Worm (Caenorhabditis elegans) whole organism, L4 larva: ENCODE measurements around the gene R193.2.

Experiments
- F26F4.8 ChIP-seq: fragments of 200-800 bp; sonication (Bioruptor generic); conservative IDR thresholded peaks from 2 replicates; pipeline ENCODE4 v1.3.6; 2022; ENCODE audit warnings: missing genetic modification characterization, missing compliant biosample characterization
- F37D6.2 ChIP-seq: sonication (generic microtip); optimal IDR thresholded peaks from 2 replicates; lab custom pipeline; 2016; ENCODE audit warnings: mild to moderate bottlenecking, missing genetic modification characterization, missing compliant biosample characterization
- F44E2.7 ChIP-seq: fragments of 200-800 bp; sonication (Bioruptor generic); IDR thresholded peaks from 2 replicates; pipeline ENCODE4 v2.1.2; 2022; ENCODE audit warnings: missing genetic modification characterization, missing compliant biosample characterization
- F49E8.2 ChIP-seq: sonication (generic microtip); optimal IDR thresholded peaks from 2 replicates; lab custom pipeline; 2016; ENCODE audit warnings: missing compliant biosample characterization, mild to moderate bottlenecking, missing genetic modification characterization, borderline replicate concordance
- aha-1 ChIP-seq: fragments of 150-350 bp; peaks from one replicate; lab custom pipeline; 2014; ENCODE audit warnings: missing biosample characterization, missing genetic modification characterization
- ama-1 ChIP-seq: fragments of 150-350 bp; optimal IDR thresholded peaks from 2 replicates; lab custom pipeline; 2014; ENCODE audit warnings: inconsistent platforms, mixed read lengths
- attf-4 ChIP-seq: sonication (generic microtip); optimal IDR thresholded peaks from 3 replicates; lab custom pipeline; 2017; ENCODE audit warnings: missing biosample characterization, missing genetic modification characterization
- ceh-20 ChIP-seq: fragments of 200-800 bp; sonication (Bioruptor generic); IDR thresholded peaks from 2 replicates; pipeline ENCODE4 v1.3.6; 2022; ENCODE audit warnings: missing genetic modification reagents, missing genetic modification characterization, missing compliant biosample characterization
- ceh-28 ChIP-seq: fragments of 150-350 bp; optimal IDR thresholded peaks from 2 replicates; lab custom pipeline; 2014; ENCODE audit warnings: missing biosample characterization, missing genetic modification reagents, missing genetic modification characterization
- ceh-32 ChIP-seq: sonication (generic microtip); optimal IDR thresholded peaks from 2 replicates; lab custom pipeline; 2016; ENCODE audit warnings: mild to moderate bottlenecking, missing genetic modification characterization, missing compliant biosample characterization; ENCODE audit not compliant: poor library complexity
- ceh-44 ChIP-seq: fragments of 200-800 bp; sonication (Bioruptor generic); IDR thresholded peaks from 2 replicates; pipeline ENCODE4 v1.3.6; 2022; ENCODE audit warnings: missing genetic modification reagents, missing genetic modification characterization, missing compliant biosample characterization
- cey-2 ChIP-seq: sonication (generic microtip); optimal IDR thresholded peaks from 3 replicates; lab custom pipeline; 2017; ENCODE audit warnings: missing genetic modification characterization, mild to moderate bottlenecking, missing compliant biosample characterization, antibody characterized with exemption, borderline replicate concordance; ENCODE audit not compliant: insufficient read depth
- daf-19 ChIP-seq: fragments of 200-800 bp; sonication (Bioruptor generic); conservative IDR thresholded peaks from 2 replicates; pipeline ENCODE4 v1.3.6; 2022; ENCODE audit warnings: missing genetic modification characterization, missing compliant biosample characterization
- daf-8 ChIP-seq: fragments of 200-800 bp; sonication (Bioruptor generic); IDR thresholded peaks from 2 replicates; pipeline ENCODE4 v1.3.6; 2022; ENCODE audit warnings: missing genetic modification characterization, missing compliant biosample characterization
- dmd-6 ChIP-seq: fragments of 200-800 bp; sonication (Bioruptor generic); IDR thresholded peaks from 2 replicates; pipeline ENCODE4 v1.3.6; 2022; ENCODE audit warnings: missing genetic modification reagents, missing genetic modification characterization, missing compliant biosample characterization
- dmd-8 ChIP-seq: fragments of 200-800 bp; sonication (Bioruptor generic); IDR thresholded peaks from 2 replicates; pipeline ENCODE4 v1.3.6; 2022; ENCODE audit warnings: missing genetic modification characterization, missing compliant biosample characterization
- dmd-9 ChIP-seq: fragments of 200-800 bp; sonication (Bioruptor generic); IDR thresholded peaks from 2 replicates; pipeline ENCODE4 v1.3.6; 2022; ENCODE audit warnings: missing genetic modification reagents, missing genetic modification characterization, missing compliant biosample characterization
- dpl-1 ChIP-seq: fragments of 150-350 bp; optimal IDR thresholded peaks from 2 replicates; lab custom pipeline; 2014; ENCODE audit warnings: missing biosample characterization, missing genetic modification reagents, missing genetic modification characterization
- duxl-1 ChIP-seq: sonication (generic microtip); optimal IDR thresholded peaks from 2 replicates; lab custom pipeline; 2016; ENCODE audit warnings: mild to moderate bottlenecking, missing genetic modification characterization, moderate library complexity, missing compliant biosample characterization; ENCODE audit not compliant: poor library complexity
- egl-27 ChIP-seq: sonication (generic microtip); optimal IDR thresholded peaks from 3 replicates; lab custom pipeline; 2017; ENCODE audit warnings: missing biosample characterization, missing genetic modification reagents, missing genetic modification characterization
- egl-43 ChIP-seq: fragments of 200-800 bp; sonication (Bioruptor generic); IDR thresholded peaks from 2 replicates; pipeline ENCODE4 v1.3.6; 2022; ENCODE audit warnings: missing genetic modification reagents, missing genetic modification characterization, missing compliant biosample characterization
- gei-8 ChIP-seq: fragments of 200-800 bp; sonication (Bioruptor generic); optimal IDR thresholded peaks from 2 replicates; lab custom pipeline; 2018; ENCODE audit warnings: mild to moderate bottlenecking, missing genetic modification characterization, missing compliant biosample characterization
- lim-7 ChIP-seq: fragments of 200-800 bp; sonication (Bioruptor generic); IDR thresholded peaks from 2 replicates; pipeline ENCODE4 v1.3.6; 2022; ENCODE audit warnings: missing genetic modification characterization, missing compliant biosample characterization
- lsy-2 ChIP-seq, 2 experiments: fragments of 150-350 bp in 1 of 2; sonication (generic microtip) in 1 of 2; optimal IDR thresholded peaks; 2 replicates each; lab custom pipeline; 2014 to 2017; ENCODE audit warnings: missing biosample characterization in 2 of 2, missing genetic modification characterization in 2 of 2
- madf-5 ChIP-seq, 2 experiments: fragments of 200-800 bp; sonication (Bioruptor generic); IDR thresholded peaks; 2 replicates each; pipeline ENCODE4 v1.3.6; 2022; ENCODE audit warnings: missing compliant biosample characterization in 2 of 2, missing genetic modification characterization in 2 of 2
- madf-9 ChIP-seq: fragments of 200-800 bp; sonication (Bioruptor generic); conservative IDR thresholded peaks from 2 replicates; pipeline ENCODE4 v1.3.6; 2022; ENCODE audit warnings: missing genetic modification reagents, missing genetic modification characterization, missing compliant biosample characterization
- mdl-1 ChIP-seq, 2 experiments: fragments of 150-350 bp in 1 of 2; sonication (generic microtip) in 1 of 2; optimal IDR thresholded peaks; 2 replicates each; lab custom pipeline; 2014 to 2017; ENCODE audit warnings: missing biosample characterization in 2 of 2, missing genetic modification characterization in 2 of 2
- mdt-29 ChIP-seq: fragments of 200-800 bp; sonication (Bioruptor generic); IDR thresholded peaks from 2 replicates; pipeline ENCODE4 v1.3.6; 2022; ENCODE audit warnings: missing genetic modification reagents, missing genetic modification characterization, missing compliant biosample characterization
- mep-1 ChIP-seq: fragments of 150-350 bp; sonication (generic microtip); optimal IDR thresholded peaks from 3 replicates; lab custom pipeline; 2014; ENCODE audit warnings: missing biosample characterization, missing genetic modification characterization
- mes-2 ChIP-seq: sonication (generic microtip); optimal IDR thresholded peaks from 2 replicates; lab custom pipeline; 2016; ENCODE audit warnings: missing genotype, mild to moderate bottlenecking, missing genetic modification characterization, missing compliant biosample characterization; ENCODE audit not compliant: poor library complexity, severe bottlenecking
- mxl-2 ChIP-seq: fragments of 200-800 bp; sonication (Bioruptor generic); conservative IDR thresholded peaks from 2 replicates; pipeline ENCODE4 v1.3.6; 2022; ENCODE audit warnings: missing genetic modification reagents, missing genetic modification characterization, missing compliant biosample characterization
- mxl-3 ChIP-seq: fragments of 200-800 bp; sonication (Bioruptor generic); optimal IDR thresholded peaks from 2 replicates; lab custom pipeline; 2018; ENCODE audit warnings: mild to moderate bottlenecking, missing genetic modification characterization, missing compliant biosample characterization
- nhr-102 ChIP-seq: sonication (generic microtip); optimal IDR thresholded peaks from 2 replicates; lab custom pipeline; 2016; ENCODE audit warnings: mild to moderate bottlenecking, missing genetic modification characterization, moderate library complexity, missing compliant biosample characterization
- nhr-11 ChIP-seq: fragments of 150-350 bp; optimal IDR thresholded peaks from 2 replicates; lab custom pipeline; 2014; ENCODE audit warnings: missing biosample characterization, missing genetic modification characterization
- nhr-111 ChIP-seq: fragments of 200-800 bp; sonication (Bioruptor generic); optimal IDR thresholded peaks from 2 replicates; lab custom pipeline; 2018; ENCODE audit warnings: mild to moderate bottlenecking, missing genetic modification characterization, missing compliant biosample characterization
- nhr-25 ChIP-seq: sonication (generic microtip); optimal IDR thresholded peaks from 2 replicates; lab custom pipeline; 2017; ENCODE audit warnings: missing genetic modification characterization, mild to moderate bottlenecking, missing compliant biosample characterization, antibody characterized with exemption, moderate library complexity, borderline replicate concordance; ENCODE audit not compliant: insufficient read depth
- nhr-28 ChIP-seq: fragments of 150-350 bp; optimal IDR thresholded peaks from 2 replicates; lab custom pipeline; 2014; ENCODE audit warnings: missing biosample characterization, missing genetic modification characterization
- nhr-6 ChIP-seq: fragments of 150-350 bp; optimal IDR thresholded peaks from 2 replicates; lab custom pipeline; 2014; ENCODE audit warnings: missing biosample characterization, missing genetic modification characterization
- nhr-76 ChIP-seq: fragments of 150-350 bp; optimal IDR thresholded peaks from 2 replicates; lab custom pipeline; 2014; ENCODE audit warnings: missing biosample characterization, missing genetic modification characterization
- pqm-1 ChIP-seq: sonication (generic microtip); optimal IDR thresholded peaks from 2 replicates; lab custom pipeline; 2017; ENCODE audit warnings: missing biosample characterization, missing genetic modification characterization
- rbr-2 ChIP-seq: sonication (generic microtip); optimal IDR thresholded peaks from 2 replicates; lab custom pipeline; 2016; ENCODE audit warnings: missing genotype, missing genetic modification characterization, missing compliant biosample characterization
- sdz-12 ChIP-seq: fragments of 200-800 bp; sonication (Bioruptor generic); optimal IDR thresholded peaks from 2 replicates; lab custom pipeline; 2018; ENCODE audit warnings: mild to moderate bottlenecking, missing genetic modification characterization, missing compliant biosample characterization
- tag-97 ChIP-seq: fragments of 200-800 bp; sonication (Bioruptor generic); IDR thresholded peaks from 2 replicates; pipeline ENCODE4 v1.3.6; 2022; ENCODE audit warnings: missing genetic modification characterization, missing compliant biosample characterization
- ztf-11 ChIP-seq: fragments of 150-350 bp; optimal IDR thresholded peaks from 2 replicates; lab custom pipeline; 2014; ENCODE audit warnings: missing biosample characterization, missing genetic modification characterization

R193.2 gene

ce11 chrX:1093154-1093553 lies 55.2 kb downstream of the R193.2 start (continued):
- peak; percentile 43 for TF ChIP-seq cey-2 (tag; lab: Kevin White, UChicago)
- TF ChIP-seq ceh-32 (tag; lab: Kevin White, UChicago), result no peak
- no peak for TF ChIP-seq ztf-11

DNA sequence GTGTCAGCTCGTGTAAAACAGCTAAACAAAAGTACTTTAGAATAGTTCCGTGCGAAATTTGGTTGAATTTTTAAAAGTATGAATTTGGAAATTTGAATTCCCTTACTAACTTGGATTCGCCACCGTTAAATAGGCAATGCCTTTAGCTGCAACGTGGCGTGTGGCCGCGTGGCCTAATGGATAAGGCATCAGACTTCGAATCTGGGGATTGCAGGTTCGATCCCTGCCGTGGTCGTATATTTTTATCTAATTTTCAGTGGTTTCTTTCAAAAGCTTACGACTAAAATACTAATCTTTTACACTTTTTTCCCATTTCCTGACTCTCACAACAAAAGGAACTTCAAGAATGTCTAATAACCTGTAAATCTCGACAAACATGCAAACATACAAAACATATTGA lies 58.7 kb downstream of the R193.2 start:
- TF ChIP-seq egl-27 (tag; lab: Kevin White, UChicago), result no peak
- TF ChIP-seq dmd-8, result 0 out of 2 replicates have a peak, but pooled peaks have one; percentile 21
- TF ChIP-seq nhr-102 (tag; lab: Kevin White, UChicago), result peak; percentile 10
- 0 out of 2 replicates have a peak, but pooled peaks have one; percentile 60 for TF ChIP-seq lim-7 (GFP tag; lab: Robert Waterston, UW)
- no peak for TF ChIP-seq lsy-2 (tag; optimal IDR thresholded peaks at IDR 0.05; lab: Kevin White, UChicago)
- TF ChIP-seq aha-1 (tag; lab: Kevin White, UChicago), result peak; percentile 75

DNA sequence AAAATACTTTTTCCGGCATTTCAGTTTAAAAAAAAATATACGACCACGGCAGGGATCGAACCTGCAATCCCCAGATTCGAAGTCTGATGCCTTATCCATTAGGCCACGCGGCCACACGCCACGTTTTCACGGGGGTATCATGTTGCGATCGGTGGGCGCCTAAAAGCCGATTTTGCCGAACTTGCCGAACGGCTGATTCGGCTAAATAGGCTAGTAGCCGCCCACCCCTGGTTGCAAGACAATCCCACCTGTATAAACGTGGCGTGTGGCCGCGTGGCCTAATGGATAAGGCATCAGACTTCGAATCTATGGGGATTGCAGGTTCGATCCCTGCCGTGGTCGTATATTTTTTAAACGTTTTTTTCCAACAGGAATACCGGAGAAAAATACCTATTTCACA lies 59.3 kb downstream of the R193.2 start:
- TF ChIP-seq mxl-2 (GFP tag; lab: Robert Waterston, UW), result 0 out of 2 replicates have a peak, but pooled peaks have one; percentile 22
- peak; percentile 48; the same call in 1 of the 2 replicates for TF ChIP-seq egl-43 (GFP tag; lab: Robert Waterston, UW)
- 0 out of 4 replicates have a peak, but pooled peaks of 1 of the 2 experiments have one; percentile 23 for TF ChIP-seq madf-5 (GFP tag; IDR thresholded peaks at IDR 0.05; lab: Robert Waterston, UW)
- no peak for TF ChIP-seq sdz-12 (GFP tag; lab: Kevin White, UChicago)
- no peak for TF ChIP-seq nhr-6 (tag; lab: Kevin White, UChicago)
- no peak for TF ChIP-seq F49E8.2
- TF ChIP-seq duxl-1 (tag; lab: Kevin White, UChicago), result no peak
- TF ChIP-seq mes-2 (tag; lab: Kevin White, UChicago), result no peak
- no peak for TF ChIP-seq mep-1 (tag; lab: Kevin White, UChicago)
- TF ChIP-seq nhr-28, result no peak
- TF ChIP-seq daf-8, result no peak
- no peak for TF ChIP-seq mxl-3 (GFP tag; lab: Kevin White, UChicago)
- TF ChIP-seq nhr-25, result no peak
- 0 out of 2 replicates have a peak, but pooled peaks have one; percentile 41 for TF ChIP-seq lim-7 (GFP tag; lab: Robert Waterston, UW)
- no peak for TF ChIP-seq egl-27 (tag; lab: Kevin White, UChicago)
- TF ChIP-seq aha-1 (tag; lab: Kevin White, UChicago), result peak; percentile 81
- no peak for TF ChIP-seq F44E2.7 (GFP tag; lab: Robert Waterston, UW)
- TF ChIP-seq ceh-44 (GFP tag; lab: Robert Waterston, UW), result 0 out of 2 replicates have a peak, but pooled peaks have one; percentile 30
- no peak for TF ChIP-seq dpl-1 (GFP tag; lab: Kevin White, UChicago)
- TF ChIP-seq tag-97, result no peak
- TF ChIP-seq madf-9 (GFP tag; lab: Robert Waterston, UW), result no peak
- TF ChIP-seq daf-19 (GFP tag; lab: Robert Waterston, UW), result no peak
- TF ChIP-seq ceh-20 (GFP tag; lab: Robert Waterston, UW), result 0 out of 2 replicates have a peak, but pooled peaks have one; percentile 26
- no peak for TF ChIP-seq ama-1
- TF ChIP-seq nhr-76 (tag; lab: Kevin White, UChicago), result no peak
- TF ChIP-seq mdt-29 (GFP tag; lab: Robert Waterston, UW), result no peak
- no peak for TF ChIP-seq ceh-28
- TF ChIP-seq mdl-1 (tag; optimal IDR thresholded peaks at IDR 0.05; lab: Kevin White, UChicago), result no peak
- TF ChIP-seq dmd-9 (GFP tag; lab: Robert Waterston, UW), result 0 out of 2 replicates have a peak, but pooled peaks have one; percentile 31
- no peak for TF ChIP-seq attf-4 (tag; lab: Kevin White, UChicago)
- no peak for TF ChIP-seq F26F4.8 (GFP tag; lab: Robert Waterston, UW)
- TF ChIP-seq dmd-6 (GFP tag; lab: Robert Waterston, UW), result no peak
- TF ChIP-seq gei-8, result no peak
- TF ChIP-seq nhr-111, result no peak
- no peak for TF ChIP-seq nhr-11 (tag; lab: Kevin White, UChicago)
- TF ChIP-seq rbr-2, result no peak
- TF ChIP-seq dmd-8, result no peak
- no peak for TF ChIP-seq pqm-1 (tag; lab: Kevin White, UChicago)
- no peak for TF ChIP-seq F37D6.2 (tag; lab: Kevin White, UChicago)
